Worm (Caenorhabditis elegans): ENCODE data around the gene F45G2.9.
A peak's percentile ranks its signal among the peaks of the same experiment; 100 is the strongest.

Gene F45G2.9

DNA sequence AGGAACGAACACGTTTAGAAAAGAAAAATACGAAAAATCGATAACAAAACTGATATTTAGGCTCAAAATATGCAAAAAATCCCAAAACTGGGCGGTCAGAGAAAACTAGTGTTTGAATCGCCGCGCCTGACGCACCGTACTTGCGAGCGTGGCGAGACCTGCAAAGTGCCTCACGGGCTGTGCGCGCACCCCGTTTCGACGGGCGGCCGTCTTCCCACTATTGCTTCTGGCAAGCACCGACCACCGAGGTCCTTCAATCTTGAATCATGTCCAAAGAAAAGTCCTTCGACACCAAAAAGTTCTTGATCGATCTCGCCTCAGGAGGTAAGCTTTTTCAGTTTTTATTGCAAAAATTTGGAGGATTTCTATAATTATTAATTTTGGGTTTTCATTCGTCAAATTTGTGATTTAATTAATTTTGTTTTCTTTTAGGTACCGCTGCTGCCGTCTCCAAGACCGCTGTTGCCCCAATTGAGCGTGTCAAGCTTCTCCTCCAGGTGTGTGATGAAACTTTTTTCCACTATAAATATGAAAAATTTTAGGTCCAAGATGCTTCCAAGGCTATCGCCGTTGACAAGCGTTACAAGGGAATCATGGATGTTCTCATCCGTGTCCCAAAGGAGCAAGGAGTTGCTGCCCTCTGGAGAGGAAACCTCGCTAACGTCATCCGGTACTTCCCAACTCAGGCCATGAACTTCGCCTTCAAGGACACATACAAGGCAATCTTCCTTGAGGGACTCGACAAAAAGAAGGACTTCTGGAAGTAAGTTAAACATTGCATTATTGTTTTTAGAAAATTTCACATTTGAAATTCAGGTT, 26.4 kb upstream of the F45G2.9 start, which contains the start of gene ant-1.1 (continued):
- TF ChIP-seq che-1 (tag; optimal IDR thresholded peaks at IDR 0.05) (peak; percentile 33), Y22D7AL.16 (tag; optimal IDR thresholded peaks at IDR 0.05) (peak; percentile 40), pag-3 (tag; optimal IDR thresholded peaks at IDR 0.05; ENCODE audit: borderline replicate concordance) (no peak), ceh-9 (tag; optimal IDR thresholded peaks at IDR 0.05) (no peak), mec-3 (tag; optimal IDR thresholded peaks at IDR 0.05; ENCODE audit: borderline replicate concordance) (no peak), F13H6.1 (tag; optimal IDR thresholded peaks at IDR 0.05) (no peak), hlh-8 (tag; optimal IDR thresholded peaks at IDR 0.05) (no peak), fkh-6 (tag; optimal IDR thresholded peaks at IDR 0.05) (no peak), dve-1 (tag; optimal IDR thresholded peaks at IDR 0.05) (peak; percentile 45), unc-3 (GFP tag; conservative IDR thresholded peaks at IDR 0.05) (0 out of 2 replicates have a peak, but pooled peaks have one; percentile 29), unc-3 (tag; optimal IDR thresholded peaks at IDR 0.05) (no peak), ceh-22 (tag; optimal IDR thresholded peaks at IDR 0.05) (no peak), elt-4 (tag; optimal IDR thresholded peaks at IDR 0.05) (no peak), ttx-3 (tag; optimal IDR thresholded peaks at IDR 0.05) (no peak), hlh-6 (tag; optimal IDR thresholded peaks at IDR 0.05) (no peak), ahr-1 (tag; optimal IDR thresholded peaks at IDR 0.05) (no peak), ztf-16 (tag; optimal IDR thresholded peaks at IDR 0.05) (peak; percentile 31), K09A11.1 (tag; optimal IDR thresholded peaks at IDR 0.05; ENCODE audit: insufficient read depth) (no peak), hlh-13 (GFP tag; optimal IDR thresholded peaks at IDR 0.05) (no peak), ceh-19 (GFP tag; optimal IDR thresholded peaks at IDR 0.05) (peak; percentile 42), pha-2 (tag; optimal IDR thresholded peaks at IDR 0.05) (peak; percentile 18), lin-11 (tag; optimal IDR thresholded peaks at IDR 0.05) (no peak), tbx-2 (tag; optimal IDR thresholded peaks at IDR 0.05) (peak; percentile 75), hlh-30 (tag; optimal IDR thresholded peaks at IDR 0.05; ENCODE audit: insufficient read depth) (peak; percentile 53), tbx-7 (tag; optimal IDR thresholded peaks at IDR 0.05) (no peak), madf-2 (tag; optimal IDR thresholded peaks at IDR 0.05) (no peak), K02D7.2 (tag; optimal IDR thresholded peaks at IDR 0.05) (peak; percentile 14), ceh-2 (tag; optimal IDR thresholded peaks at IDR 0.05) (peak; percentile 38), nfya-1 (tag; optimal IDR thresholded peaks at IDR 0.05) (peak; percentile 95), ama-1 (optimal IDR thresholded peaks at IDR 0.05) (no peak), ceh-45 (GFP tag; IDR thresholded peaks at IDR 0.05) (no peak), ref-2 (tag; optimal IDR thresholded peaks at IDR 0.05) (no peak), ets-4 (tag; optimal IDR thresholded peaks at IDR 0.05) (peak; percentile 50), pat-9 (tag; optimal IDR thresholded peaks at IDR 0.05) (no peak), pqm-1 (tag; optimal IDR thresholded peaks at IDR 0.05) (no peak), eyg-1 (tag; optimal IDR thresholded peaks at IDR 0.05) (no peak), ceh-24 (tag; optimal IDR thresholded peaks at IDR 0.05) (peak; percentile 26), unc-42 (tag; optimal IDR thresholded peaks at IDR 0.05) (peak; percentile 77), ceh-30 (tag; optimal IDR thresholded peaks at IDR 0.05) (no peak), ceh-18 (tag; optimal IDR thresholded peaks at IDR 0.05) (peak; percentile 82), ceh-48 (tag; optimal IDR thresholded peaks at IDR 0.05) (peak; percentile 29)

DNA sequence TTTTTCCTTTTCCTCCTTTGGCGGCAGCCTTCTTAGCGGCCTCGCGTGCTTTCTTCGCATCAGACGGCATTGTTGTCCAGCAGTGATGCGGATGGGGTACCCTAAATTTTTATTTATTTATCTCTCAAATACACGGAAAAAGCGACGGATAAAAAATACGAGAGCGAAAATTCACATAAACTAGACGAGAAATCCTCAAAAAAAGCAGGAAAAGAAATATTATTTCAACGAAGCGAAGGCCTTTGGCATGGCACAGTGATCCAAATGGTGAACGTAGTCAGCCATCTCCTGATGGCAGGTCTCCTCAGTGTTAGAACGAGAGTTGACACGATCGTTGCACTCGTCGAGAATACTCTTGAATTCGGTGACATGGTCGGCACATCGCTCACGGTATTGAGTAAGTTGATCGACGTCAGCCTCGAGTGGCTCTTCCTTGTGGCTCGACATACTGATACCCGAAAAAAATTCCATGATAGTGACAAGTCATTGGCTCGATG, 25.4 kb upstream of the F45G2.9 start, which contains the start of the genes abcf-2 and T27E9.2:
Gene abcf-2 (minus strand): TSS at position 101 of the 497 bp plus-strand sequence.
Gene T27E9.2 (minus strand): TSS at position 447 of the 497 bp plus-strand sequence.
- TF ChIP-seq ceh-22 (tag; optimal IDR thresholded peaks at IDR 0.05) (no peak), zip-5 (tag; optimal IDR thresholded peaks at IDR 0.05) (no peak), tbx-7 (tag; optimal IDR thresholded peaks at IDR 0.05) (no peak), lim-6 (tag; optimal IDR thresholded peaks at IDR 0.05) (no peak), hlh-30 (tag; optimal IDR thresholded peaks at IDR 0.05; ENCODE audit: insufficient read depth) (no peak), dmd-4 (tag; optimal IDR thresholded peaks at IDR 0.05; ENCODE audit: borderline replicate concordance) (no peak), hlh-13 (GFP tag; optimal IDR thresholded peaks at IDR 0.05) (no peak), lin-11 (tag; optimal IDR thresholded peaks at IDR 0.05) (no peak), pqm-1 (tag; optimal IDR thresholded peaks at IDR 0.05) (no peak), ceh-18 (tag; optimal IDR thresholded peaks at IDR 0.05) (no peak), unc-86 (tag; optimal IDR thresholded peaks at IDR 0.05) (no peak), npax-4 (tag; optimal IDR thresholded peaks at IDR 0.05) (no peak), fkh-6 (tag; optimal IDR thresholded peaks at IDR 0.05) (no peak), C38D4.7 (GFP tag; optimal IDR thresholded peaks at IDR 0.05) (no peak), C08G9.2 (tag; optimal IDR thresholded peaks at IDR 0.05) (no peak), pha-2 (tag; optimal IDR thresholded peaks at IDR 0.05) (no peak)

All from whole organism, late embryonic.